Worm (Caenorhabditis elegans) whole organism, L2 larva: Measurements from ENCODE around the gene med-2.

Experiments used
- C34F6.9 ChIP-seq: fragments of 150-350 bp; optimal IDR thresholded peaks from 2 replicates; lab custom pipeline; 2014; ENCODE audit warnings: missing biosample characterization, missing genetic modification characterization
- F13H6.1 ChIP-seq: sonication (generic microtip); optimal IDR thresholded peaks from 2 replicates; lab custom pipeline; 2016; ENCODE audit warnings: missing genetic modification characterization, missing compliant biosample characterization
- R02D3.7 ChIP-seq: fragments of 150-350 bp; optimal IDR thresholded peaks from 2 replicates; lab custom pipeline; 2014; ENCODE audit warnings: missing biosample characterization, missing genetic modification characterization
- Y55F3AM.14 ChIP-seq: fragments of 200-800 bp; sonication (Bioruptor generic); optimal IDR thresholded peaks from 2 replicates; lab custom pipeline; 2018; ENCODE audit warnings: mild to moderate bottlenecking, missing genetic modification characterization, missing compliant biosample characterization
- aly-2 ChIP-seq: fragments of 150-350 bp; optimal IDR thresholded peaks from 2 replicates; lab custom pipeline; 2014; ENCODE audit warnings: missing biosample characterization, missing genetic modification characterization
- ama-1 ChIP-seq: fragments of 150-350 bp; optimal IDR thresholded peaks from 2 replicates; lab custom pipeline; 2018; ENCODE audit warnings: inconsistent platforms
- blmp-1 ChIP-seq: sonication (generic microtip); optimal IDR thresholded peaks from 2 replicates; lab custom pipeline; 2017; ENCODE audit warnings: missing genetic modification characterization, mild to moderate bottlenecking, missing compliant biosample characterization, antibody characterized with exemption, moderate library complexity; ENCODE audit not compliant: insufficient read depth
- ceh-16 ChIP-seq: fragments of 150-350 bp; optimal IDR thresholded peaks from 2 replicates; lab custom pipeline; 2014; ENCODE audit warnings: missing biosample characterization, missing genetic modification characterization
- ceh-82 ChIP-seq: fragments of 150-350 bp; optimal IDR thresholded peaks from 2 replicates; lab custom pipeline; 2014; ENCODE audit warnings: missing biosample characterization, missing genetic modification characterization
- dmd-4 ChIP-seq: sonication (generic microtip); optimal IDR thresholded peaks from 2 replicates; lab custom pipeline; 2017; ENCODE audit warnings: missing biosample characterization, missing genetic modification characterization
- elt-1 ChIP-seq: fragments of 150-350 bp; optimal IDR thresholded peaks from 2 replicates; lab custom pipeline; 2014; ENCODE audit warnings: missing biosample characterization, missing genetic modification characterization
- fos-1 ChIP-seq: fragments of 150-350 bp; optimal IDR thresholded peaks from 2 replicates; lab custom pipeline; 2014; ENCODE audit warnings: missing biosample characterization, missing genetic modification characterization
- gmeb-1 ChIP-seq: fragments of 150-350 bp; optimal IDR thresholded peaks from 2 replicates; lab custom pipeline; 2014; ENCODE audit warnings: missing biosample characterization, missing genetic modification characterization
- lin-13 ChIP-seq: fragments of 150-350 bp; optimal IDR thresholded peaks from 2 replicates; lab custom pipeline; 2014; ENCODE audit warnings: missing biosample characterization, missing genetic modification reagents, missing genetic modification characterization
- lin-39 ChIP-seq: fragments of 150-350 bp; optimal IDR thresholded peaks from 2 replicates; lab custom pipeline; 2014; ENCODE audit warnings: missing biosample characterization, missing genetic modification reagents, missing genetic modification characterization
- lsy-2 ChIP-seq, 2 experiments: fragments of 150-350 bp in 1 of 2; sonication (generic microtip) in 1 of 2; optimal IDR thresholded peaks; 2 replicates each; lab custom pipeline; 2014 to 2017; ENCODE audit warnings: missing biosample characterization in 2 of 2, missing genetic modification characterization in 2 of 2
- mdl-1 ChIP-seq, 2 experiments: fragments of 150-350 bp in 1 of 2; sonication (generic microtip) in 1 of 2; optimal IDR thresholded peaks; 2 replicates each; lab custom pipeline; 2017; ENCODE audit warnings: missing biosample characterization in 2 of 2, missing genetic modification characterization in 2 of 2
- nhr-11 ChIP-seq: fragments of 150-350 bp; optimal IDR thresholded peaks from 2 replicates; lab custom pipeline; 2014; ENCODE audit warnings: missing biosample characterization, missing genetic modification characterization
- nhr-12 ChIP-seq: fragments of 150-350 bp; optimal IDR thresholded peaks from 2 replicates; lab custom pipeline; 2014; ENCODE audit warnings: missing biosample characterization, missing genetic modification characterization
- nhr-129 ChIP-seq: fragments of 150-350 bp; optimal IDR thresholded peaks from 2 replicates; lab custom pipeline; 2014; ENCODE audit warnings: missing biosample characterization, missing genetic modification characterization
- nhr-21 ChIP-seq: fragments of 150-350 bp; optimal IDR thresholded peaks from 2 replicates; lab custom pipeline; 2014; ENCODE audit warnings: missing biosample characterization, missing genetic modification characterization
- nhr-23 ChIP-seq: fragments of 150-350 bp; optimal IDR thresholded peaks from 2 replicates; lab custom pipeline; 2014; ENCODE audit warnings: missing biosample characterization, missing genetic modification reagents, missing genetic modification characterization
- nhr-25 ChIP-seq: fragments of 150-350 bp; sonication (generic microtip); optimal IDR thresholded peaks from 3 replicates; lab custom pipeline; 2014; ENCODE audit warnings: missing biosample characterization, missing genetic modification characterization
- nhr-6 ChIP-seq: fragments of 150-350 bp; optimal IDR thresholded peaks from 2 replicates; lab custom pipeline; 2014; ENCODE audit warnings: missing biosample characterization, missing genetic modification characterization
- nhr-77 ChIP-seq: fragments of 150-350 bp; optimal IDR thresholded peaks from 2 replicates; lab custom pipeline; 2014; ENCODE audit warnings: missing biosample characterization, missing genetic modification characterization
- peb-1 ChIP-seq: fragments of 150-350 bp; optimal IDR thresholded peaks from 2 replicates; lab custom pipeline; 2014; ENCODE audit warnings: missing biosample characterization, missing genetic modification characterization
- sem-4 ChIP-seq: fragments of 150-350 bp; optimal IDR thresholded peaks from 2 replicates; lab custom pipeline; 2014; ENCODE audit warnings: missing biosample characterization, missing genetic modification reagents, missing genetic modification characterization
- sma-9 ChIP-seq, 2 experiments: fragments of 150-350 bp in 1 of 2; sonication (generic microtip) in 1 of 2; optimal IDR thresholded peaks; 2 replicates each; lab custom pipeline; 2014 to 2016; ENCODE audit warnings: missing genetic modification characterization in 2 of 2, mild to moderate bottlenecking in 1 of 2, missing biosample characterization in 1 of 2, missing compliant biosample characterization in 1 of 2, missing genetic modification reagents in 1 of 2, moderate library complexity in 1 of 2
- snpc-4 ChIP-seq: fragments of 150-350 bp; optimal IDR thresholded peaks from 2 replicates; lab custom pipeline; 2014; ENCODE audit warnings: missing biosample characterization, missing genetic modification characterization
- unc-62 ChIP-seq: fragments of 150-350 bp; optimal IDR thresholded peaks from 2 replicates; lab custom pipeline; 2014; ENCODE audit warnings: missing biosample characterization, missing genetic modification reagents, missing genetic modification characterization
- zag-1 ChIP-seq: fragments of 150-350 bp; optimal IDR thresholded peaks from 2 replicates; lab custom pipeline; 2014; ENCODE audit warnings: missing biosample characterization, missing genetic modification characterization
- ztf-1 ChIP-seq: fragments of 200-800 bp; sonication (Bioruptor generic); conservative IDR thresholded peaks from 2 replicates; pipeline ENCODE4 v1.3.6; 2022; ENCODE audit warnings: missing genetic modification characterization, missing compliant biosample characterization
- ztf-11 ChIP-seq: sonication (generic microtip); optimal IDR thresholded peaks from 2 replicates; lab custom pipeline; 2017; ENCODE audit warnings: missing biosample characterization, missing genetic modification characterization
- ztf-4 ChIP-seq: fragments of 150-350 bp; optimal IDR thresholded peaks from 2 replicates; lab custom pipeline; 2014; ENCODE audit warnings: missing biosample characterization, missing genetic modification characterization

The med-2 gene

DNA sequence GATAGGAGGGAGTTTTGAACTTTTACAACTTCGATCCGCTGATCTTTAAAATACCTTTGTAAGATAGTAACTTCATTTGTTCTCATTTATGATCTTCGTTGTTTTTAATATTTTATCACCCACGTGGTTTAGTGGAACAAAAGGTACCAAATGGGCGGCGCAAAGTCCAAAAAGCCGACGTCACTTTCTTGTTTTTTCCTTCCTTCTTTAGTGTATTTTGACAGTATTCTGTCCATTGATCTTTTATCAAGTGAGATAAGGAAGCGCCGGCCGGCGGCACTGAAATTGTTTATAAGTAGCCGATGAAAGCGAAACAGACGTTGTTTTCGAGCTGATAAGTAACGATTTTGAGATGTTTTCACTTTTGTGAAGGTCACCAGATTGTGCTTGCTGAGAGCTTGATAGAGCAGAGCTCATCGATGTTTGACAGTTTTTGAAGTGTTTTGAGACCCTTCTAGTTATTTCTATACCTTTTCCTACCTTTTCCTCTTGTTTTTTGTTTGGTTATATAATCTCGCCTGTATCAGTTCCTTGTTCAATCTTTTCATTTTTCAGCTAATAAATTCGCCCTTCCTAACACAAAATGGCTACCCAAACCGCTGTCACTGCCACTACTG is 11.7 kb upstream of the med-2 start, which contains the start of gene K04C2.3 (continued):
- TF ChIP-seq blmp-1 (tag; lab: Kevin White, UChicago) (peak; percentile 46), ztf-4 (tag; lab: Kevin White, UChicago) (no peak), lin-39 (tag; lab: Kevin White, UChicago) (no peak), gmeb-1 (tag; lab: Kevin White, UChicago) (no peak), zag-1 (tag; lab: Kevin White, UChicago) (no peak), mdl-1 (tag; optimal IDR thresholded peaks at IDR 0.05; lab: Kevin White, UChicago) (no peak), nhr-25 (tag; lab: Kevin White, UChicago) (peak; percentile 7), elt-1 (tag; lab: Kevin White, UChicago) (no peak), ceh-16 (tag; lab: Kevin White, UChicago) (no peak), nhr-21 (tag; lab: Kevin White, UChicago) (peak; percentile 11)

DNA sequence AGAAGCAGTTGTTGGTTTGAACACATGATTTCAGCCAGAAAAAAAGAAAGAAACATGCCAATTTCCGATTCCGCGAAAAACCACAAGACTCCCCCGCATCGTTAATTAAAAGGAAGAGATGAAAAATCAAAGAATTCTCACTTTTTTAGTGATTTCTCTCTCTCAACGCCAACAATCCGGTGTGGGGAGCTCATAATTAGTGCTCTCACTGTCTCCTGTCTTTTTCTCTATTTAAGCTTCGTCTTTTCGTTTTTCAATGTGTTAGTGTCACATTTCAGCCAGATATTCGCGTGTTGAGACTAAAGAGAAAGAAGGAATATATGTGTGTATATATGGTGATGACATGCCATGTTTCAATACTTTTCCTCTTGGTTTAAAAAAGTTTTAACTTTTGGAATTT is 10.6 kb upstream of the med-2 start:
- peak; percentile 2 for TF ChIP-seq nhr-6
- peak; percentile 23 for TF ChIP-seq ama-1 (lab: Kevin White, UChicago)
- TF ChIP-seq mdl-1 (tag; optimal IDR thresholded peaks at IDR 0.05; lab: Kevin White, UChicago), result no peak
- TF ChIP-seq sma-9 (GFP tag; optimal IDR thresholded peaks at IDR 0.05; lab: Kevin White, UChicago), result peak; percentile 47
- no peak for TF ChIP-seq sma-9 (tag; optimal IDR thresholded peaks at IDR 0.05; lab: Kevin White, UChicago)
- peak; percentile 38 for TF ChIP-seq F13H6.1
- TF ChIP-seq lin-13 (GFP tag; lab: Kevin White, UChicago), result peak; percentile 68
- TF ChIP-seq sem-4 (tag; lab: Kevin White, UChicago), result no peak
- peak in 1 of 2 experiments; percentile 59 for TF ChIP-seq lsy-2 (tag; optimal IDR thresholded peaks at IDR 0.05; lab: Kevin White, UChicago)
- TF ChIP-seq ztf-4 (tag; lab: Kevin White, UChicago), result peak; percentile 24
- TF ChIP-seq nhr-129, result peak; percentile 36
- TF ChIP-seq lin-39 (tag; lab: Kevin White, UChicago), result no peak
- TF ChIP-seq fos-1, result no peak
- no peak for TF ChIP-seq nhr-21 (tag; lab: Kevin White, UChicago)

DNA sequence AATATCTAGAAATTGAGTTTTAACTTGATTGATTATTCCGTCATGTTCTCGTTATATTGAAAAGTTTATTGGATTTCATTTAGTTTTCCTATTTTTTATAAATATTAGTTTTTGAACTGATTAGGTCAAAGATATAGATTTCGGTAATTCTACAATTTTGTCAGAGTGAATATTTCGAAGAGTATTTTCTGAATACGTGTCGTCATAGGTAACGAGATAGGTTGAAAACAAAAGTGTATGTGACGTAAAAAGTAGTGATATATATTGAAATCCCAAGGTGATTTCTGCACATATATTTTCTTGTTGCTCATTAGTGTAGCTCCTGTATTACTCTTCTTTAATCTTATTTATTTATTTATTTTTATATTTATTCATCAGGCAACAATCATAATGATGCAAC is 3.5 kb upstream of the med-2 start, which contains the start of gene K04C2.7:
Gene K04C2.7, plus strand, starts transcription at position 301 of the 400 bp plus-strand sequence.
- TF ChIP-seq lsy-2 (tag; optimal IDR thresholded peaks at IDR 0.05; lab: Kevin White, UChicago), result peak in 1 of 2 experiments; percentile 4
- peak; percentile 5 for TF ChIP-seq nhr-21 (tag; lab: Kevin White, UChicago)
- no peak for TF ChIP-seq nhr-77 (tag; lab: Kevin White, UChicago)
- TF ChIP-seq, all 48 proteins: peak for 2

DNA sequence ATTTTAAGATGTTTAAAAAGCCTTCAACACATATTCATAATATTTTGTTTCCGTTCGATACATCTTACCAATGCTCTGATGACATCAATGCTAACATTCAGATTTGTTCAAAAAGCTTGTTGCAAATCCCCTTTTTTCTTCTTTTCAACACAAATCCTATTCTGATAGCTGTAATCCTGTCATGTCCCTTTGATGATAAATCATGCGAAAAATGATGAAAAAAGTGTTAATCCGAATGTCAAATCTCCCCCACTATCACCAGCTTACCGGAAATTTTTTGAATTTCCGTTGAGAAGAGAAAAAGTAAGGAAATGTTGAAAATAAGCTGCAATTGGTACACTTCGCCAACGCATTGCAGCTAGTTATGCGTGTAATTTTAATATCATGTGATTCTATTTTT is 2.6 kb upstream of the med-2 start:
- no peak for TF ChIP-seq C34F6.9
- no peak for TF ChIP-seq zag-1 (tag; lab: Kevin White, UChicago)
- no peak for TF ChIP-seq Y55F3AM.14 (GFP tag; lab: Kevin White, UChicago)
- TF ChIP-seq ama-1 (lab: Kevin White, UChicago), result no peak
- no peak for TF ChIP-seq lin-39 (tag; lab: Kevin White, UChicago)
- TF ChIP-seq ztf-11, result no peak
- TF ChIP-seq sem-4 (tag; lab: Kevin White, UChicago), result no peak
- no peak for TF ChIP-seq nhr-23
- TF ChIP-seq nhr-12, result no peak
- no peak for TF ChIP-seq ztf-1 (GFP tag; lab: Robert Waterston, UW)
- TF ChIP-seq nhr-6, result no peak
- no peak for TF ChIP-seq snpc-4 (tag; lab: Kevin White, UChicago)
- no peak for TF ChIP-seq sma-9 (GFP tag; optimal IDR thresholded peaks at IDR 0.05; lab: Kevin White, UChicago)
- no peak for TF ChIP-seq sma-9 (tag; optimal IDR thresholded peaks at IDR 0.05; lab: Kevin White, UChicago)
- TF ChIP-seq nhr-25 (tag; lab: Kevin White, UChicago), result no peak
- TF ChIP-seq aly-2 (tag; lab: Kevin White, UChicago), result no peak
- no peak for TF ChIP-seq ceh-82 (tag; lab: Kevin White, UChicago)
- no peak for TF ChIP-seq nhr-21 (tag; lab: Kevin White, UChicago)
- no peak for TF ChIP-seq ceh-16 (tag; lab: Kevin White, UChicago)

DNA sequence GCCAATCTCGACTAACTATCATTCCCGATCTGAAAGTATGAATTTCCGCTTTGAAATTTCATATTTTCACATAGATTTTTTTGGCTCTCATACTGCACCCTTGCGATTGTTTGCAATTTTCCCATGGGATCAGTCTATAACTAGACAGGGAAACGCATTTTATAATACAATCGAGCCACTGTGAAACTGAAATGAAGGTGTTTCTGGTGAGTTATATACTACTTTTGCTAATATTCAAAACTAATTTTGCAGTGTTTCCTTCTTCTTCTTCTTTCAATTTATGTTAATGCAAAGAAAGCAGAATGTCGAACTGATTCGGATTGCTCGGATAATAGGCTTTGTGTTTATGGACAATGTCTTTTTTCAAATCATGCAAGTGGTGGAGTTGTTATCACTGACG is 1.6 kb downstream of the med-2 start:
- no peak for TF ChIP-seq F13H6.1
- no peak for TF ChIP-seq unc-62
- TF ChIP-seq dmd-4 (tag; lab: Kevin White, UChicago), result no peak
- TF ChIP-seq snpc-4 (tag; lab: Kevin White, UChicago), result no peak
- no peak for TF ChIP-seq fos-1
- TF ChIP-seq R02D3.7 (tag; lab: Kevin White, UChicago), result no peak
- no peak for TF ChIP-seq ama-1 (lab: Kevin White, UChicago)
- no peak for TF ChIP-seq ceh-16 (tag; lab: Kevin White, UChicago)
- no peak for TF ChIP-seq C34F6.9
- TF ChIP-seq peb-1 (tag; lab: Kevin White, UChicago), result no peak
- no peak for TF ChIP-seq lin-13 (GFP tag; lab: Kevin White, UChicago)
- no peak for TF ChIP-seq sma-9 (GFP tag; optimal IDR thresholded peaks at IDR 0.05; lab: Kevin White, UChicago)
- TF ChIP-seq sma-9 (tag; optimal IDR thresholded peaks at IDR 0.05; lab: Kevin White, UChicago), result no peak
- no peak for TF ChIP-seq nhr-11 (tag; lab: Kevin White, UChicago)
- no peak for TF ChIP-seq lsy-2 (tag; optimal IDR thresholded peaks at IDR 0.05; lab: Kevin White, UChicago)
- no peak for TF ChIP-seq sem-4 (tag; lab: Kevin White, UChicago)
- TF ChIP-seq, all 48 proteins: peak for 0
